Fruit fly (Drosophila melanogaster) whole organism, adult: ENCODE data around the gene CG7742.

ENCODE experiments used
- Mnt ChIP-seq: fragments of 200-800 bp; sonication (Bioruptor generic); optimal IDR thresholded peaks from 2 replicates; lab custom pipeline; 2016; ENCODE audit warnings: missing biosample characterization, mild to moderate bottlenecking, missing genetic modification characterization
- bab1 ChIP-seq: fragments of 200-800 bp; sonication (Bioruptor generic); optimal IDR thresholded peaks from 3 replicates; lab custom pipeline; 2019; ENCODE audit warnings: missing biosample characterization, mild to moderate bottlenecking, missing genetic modification characterization, moderate library complexity

dm6 chr2L:5256036-5256846 is 41.4 kb upstream of the CG7742 start:
- TF ChIP-seq Mnt (GFP tag; lab: Kevin White, UChicago) (no peak), bab1 (GFP tag; lab: Kevin White, UChicago) (no peak)
